Worm (Caenorhabditis elegans) whole organism, mixed stage, embryonic: ENCODE results near the gene pnp-1.

Experiments
- M03D4.4 ChIP-seq: sonication (generic microtip); optimal IDR thresholded peaks from 2 replicates; lab custom pipeline; 2017; ENCODE audit warnings: mild to moderate bottlenecking, missing genetic modification characterization, missing compliant biosample characterization
- bed-3 ChIP-seq: fragments of 200-800 bp; sonication (Bioruptor generic); optimal IDR thresholded peaks from 3 replicates; lab custom pipeline; 2018; ENCODE audit warnings: mild to moderate bottlenecking, missing genetic modification characterization, moderate library complexity, missing compliant biosample characterization
- blmp-1 ChIP-seq: fragments of 150-350 bp; optimal IDR thresholded peaks from 2 replicates; lab custom pipeline; 2014; ENCODE audit warnings: missing biosample characterization, missing genetic modification characterization
- ceh-39 ChIP-seq: fragments of 150-350 bp; optimal IDR thresholded peaks from 2 replicates; lab custom pipeline; 2014; ENCODE audit warnings: missing biosample characterization, missing genetic modification characterization
- ceh-43 ChIP-seq: fragments of 200-800 bp; sonication (Bioruptor generic); optimal IDR thresholded peaks from 2 replicates; lab custom pipeline; 2018; ENCODE audit warnings: mild to moderate bottlenecking, missing genetic modification characterization, moderate library complexity, missing compliant biosample characterization
- ceh-83 ChIP-seq: fragments of 200-800 bp; sonication (Bioruptor generic); optimal IDR thresholded peaks from 2 replicates; lab custom pipeline; 2018; ENCODE audit warnings: mild to moderate bottlenecking, missing genetic modification characterization, missing compliant biosample characterization
- ces-1 ChIP-seq: fragments of 150-350 bp; optimal IDR thresholded peaks from 2 replicates; lab custom pipeline; 2014; ENCODE audit warnings: missing biosample characterization, missing genetic modification reagents, missing genetic modification characterization
- cnd-1 ChIP-seq: fragments of 200-800 bp; sonication (Bioruptor generic); optimal IDR thresholded peaks from 2 replicates; lab custom pipeline; 2018; ENCODE audit warnings: mild to moderate bottlenecking, missing genetic modification characterization, missing compliant biosample characterization
- drap-1 ChIP-seq: fragments of 200-800 bp; sonication (Bioruptor generic); optimal IDR thresholded peaks from 3 replicates; lab custom pipeline; 2018; ENCODE audit warnings: mild to moderate bottlenecking, missing genetic modification characterization, missing compliant biosample characterization
- elt-1 ChIP-seq: sonication (generic microtip); optimal IDR thresholded peaks from 2 replicates; lab custom pipeline; 2017; ENCODE audit warnings: missing genetic modification characterization, mild to moderate bottlenecking, missing compliant biosample characterization, antibody characterized with exemption, moderate library complexity, borderline replicate concordance; ENCODE audit not compliant: insufficient read depth
- elt-3 ChIP-seq: fragments of 150-350 bp; optimal IDR thresholded peaks from 2 replicates; lab custom pipeline; 2014; ENCODE audit warnings: missing biosample characterization, missing genetic modification characterization
- flh-1 ChIP-seq: fragments of 200-800 bp; sonication (Bioruptor generic); optimal IDR thresholded peaks from 2 replicates; lab custom pipeline; 2018; ENCODE audit warnings: mild to moderate bottlenecking, missing genetic modification characterization, moderate library complexity, missing compliant biosample characterization
- ham-2 ChIP-seq: fragments of 200-800 bp; sonication (Bioruptor generic); optimal IDR thresholded peaks from 2 replicates; lab custom pipeline; 2018; ENCODE audit warnings: mild to moderate bottlenecking, missing genetic modification characterization, missing compliant biosample characterization
- hlh-1 ChIP-seq: fragments of 150-350 bp; optimal IDR thresholded peaks from 2 replicates; lab custom pipeline; 2014; ENCODE audit warnings: missing biosample characterization, missing genetic modification reagents, missing genetic modification characterization
- lin-13 ChIP-seq: fragments of 150-350 bp; optimal IDR thresholded peaks from 2 replicates; lab custom pipeline; 2014; ENCODE audit warnings: missing biosample characterization, missing genetic modification characterization
- lin-32 ChIP-seq: fragments of 200-800 bp; sonication (Bioruptor generic); optimal IDR thresholded peaks from 2 replicates; lab custom pipeline; 2018; ENCODE audit warnings: mild to moderate bottlenecking, missing genetic modification characterization, missing compliant biosample characterization
- lsy-2 ChIP-seq: fragments of 150-350 bp; optimal IDR thresholded peaks from 2 replicates; lab custom pipeline; 2014; ENCODE audit warnings: missing biosample characterization, missing genetic modification characterization
- mab-5 ChIP-seq: fragments of 150-350 bp; optimal IDR thresholded peaks from 2 replicates; lab custom pipeline; 2014; ENCODE audit warnings: missing biosample characterization, missing genetic modification characterization
- mep-1 ChIP-seq: fragments of 150-350 bp; optimal IDR thresholded peaks from 2 replicates; lab custom pipeline; 2017; ENCODE audit warnings: missing biosample characterization, missing genetic modification reagents, missing genetic modification characterization, inconsistent platforms
- mls-2 ChIP-seq: sonication (generic microtip); optimal IDR thresholded peaks from 2 replicates; lab custom pipeline; 2016; ENCODE audit warnings: mild to moderate bottlenecking, missing genetic modification characterization, moderate library complexity, missing compliant biosample characterization
- nhr-12 ChIP-seq: fragments of 150-350 bp; optimal IDR thresholded peaks from 2 replicates; lab custom pipeline; 2014; ENCODE audit warnings: missing biosample characterization, missing genetic modification characterization
- nhr-2 ChIP-seq: fragments of 150-350 bp; optimal IDR thresholded peaks from 2 replicates; lab custom pipeline; 2014; ENCODE audit warnings: missing biosample characterization, missing genetic modification characterization
- nhr-237 ChIP-seq: fragments of 150-350 bp; optimal IDR thresholded peaks from 2 replicates; lab custom pipeline; 2014; ENCODE audit warnings: missing biosample characterization, missing genetic modification characterization
- nhr-28 ChIP-seq: fragments of 150-350 bp; optimal IDR thresholded peaks from 2 replicates; lab custom pipeline; 2014; ENCODE audit warnings: missing biosample characterization, missing genetic modification characterization
- nhr-76 ChIP-seq: sonication (generic microtip); optimal IDR thresholded peaks from 2 replicates; lab custom pipeline; 2017; ENCODE audit warnings: missing biosample characterization, missing genetic modification characterization
- pha-4 ChIP-seq: fragments of 150-350 bp; optimal IDR thresholded peaks from 2 replicates; lab custom pipeline; 2018; ENCODE audit warnings: missing biosample characterization, missing genetic modification reagents, missing genetic modification characterization
- sem-2 ChIP-seq: fragments of 200-800 bp; sonication (Bioruptor generic); optimal IDR thresholded peaks from 2 replicates; lab custom pipeline; 2018; ENCODE audit warnings: mild to moderate bottlenecking, missing genetic modification characterization, missing compliant biosample characterization
- snpc-4 ChIP-seq: fragments of 150-350 bp; optimal IDR thresholded peaks from 2 replicates; lab custom pipeline; 2014; ENCODE audit warnings: missing biosample characterization, missing genetic modification characterization
- sptf-1 ChIP-seq: sonication (generic microtip); optimal IDR thresholded peaks from 2 replicates; lab custom pipeline; 2017; ENCODE audit warnings: mild to moderate bottlenecking, missing genetic modification characterization, moderate library complexity, missing compliant biosample characterization
- tbx-8 ChIP-seq: fragments of 200-800 bp; sonication (Bioruptor generic); optimal IDR thresholded peaks from 2 replicates; lab custom pipeline; 2018; ENCODE audit warnings: mild to moderate bottlenecking, missing genetic modification characterization, moderate library complexity, missing compliant biosample characterization
- unc-120 ChIP-seq: sonication (generic microtip); optimal IDR thresholded peaks from 2 replicates; lab custom pipeline; 2017; ENCODE audit warnings: missing genetic modification characterization, missing compliant biosample characterization; ENCODE audit not compliant: poor library complexity, severe bottlenecking
- unc-39 ChIP-seq: fragments of 150-350 bp; optimal IDR thresholded peaks from 2 replicates; lab custom pipeline; 2014; ENCODE audit warnings: missing biosample characterization, missing genetic modification characterization
- unc-62 ChIP-seq: fragments of 150-350 bp; optimal IDR thresholded peaks from 2 replicates; lab custom pipeline; 2014; ENCODE audit warnings: missing biosample characterization, missing genetic modification reagents, missing genetic modification characterization
- zip-8 ChIP-seq: fragments of 150-350 bp; optimal IDR thresholded peaks from 2 replicates; lab custom pipeline; 2014; ENCODE audit warnings: missing biosample characterization, missing genetic modification characterization
- ztf-11 ChIP-seq: fragments of 150-350 bp; optimal IDR thresholded peaks from 2 replicates; lab custom pipeline; 2014; ENCODE audit warnings: missing biosample characterization, missing genetic modification characterization

The pnp-1 gene

DNA sequence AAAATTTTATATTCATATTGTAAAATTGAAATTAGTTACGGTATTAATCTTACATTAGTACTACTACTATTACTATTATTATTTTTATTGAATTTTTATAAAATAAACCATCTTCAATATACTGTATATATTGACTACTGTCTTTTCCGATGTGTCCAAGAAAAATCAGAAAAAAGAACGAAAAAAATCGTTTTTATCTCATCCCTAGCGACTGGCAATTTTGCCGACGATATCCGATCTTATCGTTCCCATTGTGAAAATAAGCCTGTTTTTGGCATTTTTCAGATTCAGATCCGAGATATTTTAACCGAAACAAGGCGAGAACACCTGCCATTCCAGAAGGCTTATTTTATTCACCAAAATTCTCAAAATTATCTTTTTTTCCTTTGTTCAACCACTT lies 32.4 kb upstream of the pnp-1 start, which contains the start of gene F18F11.4:
Gene F18F11.4 (plus strand): TSS at position 301 of the 400 bp plus-strand sequence.
- TF ChIP-seq nhr-2 (tag; lab: Kevin White, UChicago): no peak
- peak; percentile 50 for TF ChIP-seq elt-1 (tag; lab: Kevin White, UChicago)

DNA sequence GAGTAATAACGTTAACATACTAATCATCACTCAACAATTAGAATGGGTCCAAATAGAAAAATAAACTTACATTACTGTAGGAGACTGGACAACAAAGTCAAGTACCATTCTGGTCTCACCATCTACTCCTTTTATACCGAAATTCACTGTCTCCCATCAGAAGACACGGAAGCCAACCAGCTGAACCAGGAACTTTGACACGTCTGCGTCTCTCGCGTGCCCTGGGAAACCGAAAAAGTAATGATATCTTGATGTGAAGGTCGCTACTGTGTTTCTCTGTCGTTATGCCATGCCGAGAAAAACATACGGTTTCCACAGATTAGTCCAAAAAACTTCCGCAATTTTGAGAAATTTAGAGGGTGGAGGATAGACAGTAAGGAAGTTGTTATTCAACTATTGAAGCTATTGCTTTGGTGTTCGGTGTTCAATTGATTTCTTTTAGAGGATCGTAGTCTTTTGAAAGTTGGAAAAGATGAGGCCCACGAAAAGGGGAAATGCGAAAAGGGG lies 28.5 kb upstream of the pnp-1 start, which contains the start of gene col-101:
Gene col-101 (minus strand): TSS at position 457 of the 507 bp plus-strand sequence.
- no peak for TF ChIP-seq mab-5 (tag; lab: Kevin White, UChicago)
- no peak for TF ChIP-seq drap-1 (GFP tag; lab: Kevin White, UChicago)
- TF ChIP-seq elt-3 (tag; lab: Kevin White, UChicago): no peak
- no peak for TF ChIP-seq cnd-1 (tag; lab: Kevin White, UChicago)
- TF ChIP-seq nhr-237 (tag; lab: Kevin White, UChicago): no peak
- no peak for TF ChIP-seq mls-2 (tag; lab: Kevin White, UChicago)
- TF ChIP-seq, all 35 proteins: peak for 0

DNA sequence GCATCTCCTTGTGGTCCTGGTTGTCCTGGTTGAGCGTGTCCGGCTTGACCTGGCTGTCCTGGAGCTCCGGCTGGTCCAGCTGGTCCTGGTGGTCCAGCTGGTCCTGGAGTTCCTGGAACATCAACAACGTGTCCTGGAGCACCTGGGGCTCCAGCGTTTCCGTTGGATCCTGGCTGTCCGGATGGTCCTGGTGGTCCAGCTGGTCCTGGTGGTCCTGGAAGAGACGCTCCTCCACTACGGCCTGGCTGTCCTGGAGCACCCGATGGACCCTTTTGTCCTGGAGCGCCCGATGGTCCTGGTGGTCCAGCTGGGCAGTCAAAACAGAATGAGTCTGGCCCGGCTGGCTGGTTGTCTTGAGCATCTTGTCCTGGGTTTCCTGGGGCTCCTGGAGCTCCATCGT lies 27.5 kb upstream of the pnp-1 start:
- TF ChIP-seq nhr-12 (tag; lab: Kevin White, UChicago) (no peak), sptf-1 (tag; lab: Kevin White, UChicago) (no peak), nhr-76 (no peak), snpc-4 (tag; lab: Kevin White, UChicago) (no peak), nhr-237 (tag; lab: Kevin White, UChicago) (no peak), nhr-28 (tag; lab: Kevin White, UChicago) (no peak), lin-13 (tag; lab: Kevin White, UChicago) (no peak), ham-2 (GFP tag; lab: Kevin White, UChicago) (no peak), zip-8 (no peak), bed-3 (GFP tag; lab: Kevin White, UChicago) (no peak), ceh-83 (GFP tag; lab: Kevin White, UChicago) (no peak), mls-2 (tag; lab: Kevin White, UChicago) (no peak), flh-1 (GFP tag; lab: Kevin White, UChicago) (no peak), unc-39 (tag; lab: Kevin White, UChicago) (no peak), mab-5 (tag; lab: Kevin White, UChicago) (no peak)

DNA sequence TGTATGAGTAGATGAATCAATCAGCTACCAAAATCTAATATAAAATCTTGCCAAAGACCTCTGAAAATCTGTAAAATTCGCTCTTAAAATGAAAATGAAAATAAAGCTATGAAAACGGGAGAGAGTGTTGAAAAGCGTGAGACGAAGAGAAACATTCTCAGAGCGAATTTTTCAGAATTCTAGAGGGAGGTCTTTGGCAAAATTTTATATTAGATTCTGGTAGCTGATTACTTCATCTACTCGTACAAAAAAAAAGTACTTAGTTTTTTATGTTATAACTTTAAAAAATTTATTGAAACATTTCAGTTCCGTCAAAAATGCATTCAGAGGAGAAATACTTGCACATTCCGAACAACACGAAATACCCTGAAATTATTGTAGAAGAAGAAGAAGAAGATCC lies 26.7 kb upstream of the pnp-1 start, which contains the start of gene drl-1:
Gene drl-1 (plus strand): TSS at position 301 of the 400 bp plus-strand sequence.
- no peak for TF ChIP-seq mab-5 (tag; lab: Kevin White, UChicago)
- no peak for TF ChIP-seq sptf-1 (tag; lab: Kevin White, UChicago)
- TF ChIP-seq elt-3 (tag; lab: Kevin White, UChicago): no peak
- no peak for TF ChIP-seq bed-3 (GFP tag; lab: Kevin White, UChicago)
- TF ChIP-seq unc-39 (tag; lab: Kevin White, UChicago): no peak
- no peak for TF ChIP-seq ztf-11 (tag; lab: Kevin White, UChicago)
- no peak for TF ChIP-seq unc-62 (GFP tag; lab: Kevin White, UChicago)
- TF ChIP-seq tbx-8 (GFP tag; lab: Kevin White, UChicago): no peak
- no peak for TF ChIP-seq nhr-2 (tag; lab: Kevin White, UChicago)
- TF ChIP-seq nhr-28 (tag; lab: Kevin White, UChicago): no peak
- no peak for TF ChIP-seq ham-2 (GFP tag; lab: Kevin White, UChicago)
- TF ChIP-seq unc-120: no peak
- no peak for TF ChIP-seq zip-8
- TF ChIP-seq hlh-1 (tag; lab: Kevin White, UChicago): no peak
- TF ChIP-seq, all 35 proteins: peak for 0

DNA sequence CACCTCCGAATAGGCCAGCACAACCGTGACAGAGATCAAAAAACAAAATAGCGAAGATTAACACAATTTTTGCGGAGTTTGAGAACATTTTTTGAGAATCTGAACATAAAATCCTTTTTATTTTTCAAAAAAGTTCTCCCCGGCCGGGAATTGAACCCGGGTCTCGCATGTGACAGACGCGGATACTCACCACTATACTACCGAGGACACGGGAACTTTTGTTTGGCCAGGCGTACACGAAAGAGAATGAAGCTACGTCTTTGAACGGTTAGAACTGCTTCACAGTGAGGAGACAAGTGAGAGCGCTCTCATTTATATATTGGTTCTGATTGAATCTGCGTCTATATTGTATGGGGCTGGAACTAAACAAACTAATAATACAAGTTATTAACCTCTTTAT lies 24.4 kb upstream of the pnp-1 start, which contains the start of gene grl-26:
Gene grl-26 (minus strand): TSS at position 318 of the 400 bp plus-strand sequence.
- peak; percentile 38 for TF ChIP-seq cnd-1 (tag; lab: Kevin White, UChicago)
- TF ChIP-seq mep-1: peak; percentile 26
- TF ChIP-seq M03D4.4: peak; percentile 59
- TF ChIP-seq ceh-39 (tag; lab: Kevin White, UChicago): no peak
- TF ChIP-seq elt-3 (tag; lab: Kevin White, UChicago): no peak
- peak; percentile 67 for TF ChIP-seq lin-32 (GFP tag; lab: Kevin White, UChicago)
- TF ChIP-seq nhr-12 (tag; lab: Kevin White, UChicago): no peak
- peak; percentile 66 for TF ChIP-seq drap-1 (GFP tag; lab: Kevin White, UChicago)
- TF ChIP-seq elt-1 (tag; lab: Kevin White, UChicago): no peak
- TF ChIP-seq blmp-1: no peak
- peak; percentile 3 for TF ChIP-seq pha-4 (tag; lab: Kevin White, UChicago)
- no peak for TF ChIP-seq mab-5 (tag; lab: Kevin White, UChicago)
- no peak for TF ChIP-seq ces-1 (GFP tag; lab: Kevin White, UChicago)
- TF ChIP-seq nhr-28 (tag; lab: Kevin White, UChicago): no peak
- no peak for TF ChIP-seq flh-1 (GFP tag; lab: Kevin White, UChicago)
- TF ChIP-seq unc-62 (GFP tag; lab: Kevin White, UChicago): no peak
- peak; percentile 78 for TF ChIP-seq sptf-1 (tag; lab: Kevin White, UChicago)
- peak; percentile 52 for TF ChIP-seq hlh-1 (tag; lab: Kevin White, UChicago)
- TF ChIP-seq lin-13 (tag; lab: Kevin White, UChicago): no peak
- peak; percentile 10 for TF ChIP-seq ceh-43 (GFP tag; lab: Kevin White, UChicago)
- no peak for TF ChIP-seq nhr-76
- TF ChIP-seq unc-120: peak; percentile 65
- TF ChIP-seq tbx-8 (GFP tag; lab: Kevin White, UChicago): no peak
- no peak for TF ChIP-seq ham-2 (GFP tag; lab: Kevin White, UChicago)
- no peak for TF ChIP-seq snpc-4 (tag; lab: Kevin White, UChicago)
- TF ChIP-seq ceh-83 (GFP tag; lab: Kevin White, UChicago): peak; percentile 67
- no peak for TF ChIP-seq lsy-2 (tag; lab: Kevin White, UChicago)
- no peak for TF ChIP-seq nhr-2 (tag; lab: Kevin White, UChicago)
- no peak for TF ChIP-seq unc-39 (tag; lab: Kevin White, UChicago)
- TF ChIP-seq mls-2 (tag; lab: Kevin White, UChicago): peak; percentile 47
- TF ChIP-seq ztf-11 (tag; lab: Kevin White, UChicago): no peak
- peak; percentile 24 for TF ChIP-seq bed-3 (GFP tag; lab: Kevin White, UChicago)
- no peak for TF ChIP-seq zip-8
- TF ChIP-seq sem-2 (GFP tag; lab: Kevin White, UChicago): peak; percentile 38
- no peak for TF ChIP-seq nhr-237 (tag; lab: Kevin White, UChicago)
